Fruit fly (Drosophila melanogaster): Measurements from ENCODE around the gene fd3F.

The fd3F gene

DNA sequence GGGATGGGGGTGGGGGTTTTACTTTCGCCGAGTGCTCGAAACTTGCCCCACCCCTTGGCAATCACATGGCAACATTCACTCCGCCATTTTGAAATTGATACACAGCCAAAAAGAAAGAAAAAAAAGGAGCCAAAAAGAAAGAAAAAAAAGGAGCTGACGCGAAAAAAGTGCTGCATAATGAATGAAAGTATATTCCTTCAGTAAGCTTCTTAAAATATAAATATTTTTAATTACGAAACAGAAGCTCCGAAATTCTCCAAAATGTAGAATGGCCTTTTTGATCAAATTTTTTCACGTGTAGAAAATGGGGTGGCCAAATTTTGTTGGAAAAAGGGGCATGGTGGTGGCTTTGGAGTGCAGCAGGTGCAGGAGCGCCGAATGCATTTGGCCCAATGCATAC lies 33.9 kb upstream of the fd3F start:
- TF ChIP-seq CG15710 (tag; optimal IDR thresholded peaks at IDR 0.05) (peak; percentile 19), Pif1B (GFP tag; optimal IDR thresholded peaks at IDR 0.05) (peak; percentile 15), CG12605 (GFP tag; IDR thresholded peaks at IDR 0.05) (no peak), CG9948 (tag; optimal IDR thresholded peaks at IDR 0.05) (peak; percentile 24), CG4496 (GFP tag; IDR thresholded peaks at IDR 0.05) (0 out of 3 replicates have a peak, but pooled peaks have one; percentile 42), CG8301 (tag; optimal IDR thresholded peaks at IDR 0.05) (no peak), EcR (GFP tag; optimal IDR thresholded peaks at IDR 0.05) (no peak), CG10348 (GFP tag; IDR thresholded peaks at IDR 0.05) (no peak), CG13204 (GFP tag; optimal IDR thresholded peaks at IDR 0.05) (no peak), fd96Ca (GFP tag; IDR thresholded peaks at IDR 0.05) (no peak), Ets98B (GFP tag; IDR thresholded peaks at IDR 0.05) (no peak; the same call in 1 of the 2 replicates), CG34367 (tag; optimal IDR thresholded peaks at IDR 0.05) (no peak), rn (GFP tag; IDR thresholded peaks at IDR 0.05) (no peak), CG14655 (GFP tag; optimal IDR thresholded peaks at IDR 0.05) (peak; percentile 21), CG8159 (tag; optimal IDR thresholded peaks at IDR 0.05) (peak; percentile 40), D1 (tag; optimal IDR thresholded peaks at IDR 0.05) (no peak), gl (tag; optimal IDR thresholded peaks at IDR 0.05) (no peak), Snoo (tag; optimal IDR thresholded peaks at IDR 0.05) (no peak), CG32121 (GFP tag; IDR thresholded peaks at IDR 0.05) (peak; percentile 37; the same call in 1 of the 2 replicates), CG17806 (tag; optimal IDR thresholded peaks at IDR 0.05) (peak; percentile 38), Pif1A (GFP tag; optimal IDR thresholded peaks at IDR 0.05) (peak; percentile 41)

DNA sequence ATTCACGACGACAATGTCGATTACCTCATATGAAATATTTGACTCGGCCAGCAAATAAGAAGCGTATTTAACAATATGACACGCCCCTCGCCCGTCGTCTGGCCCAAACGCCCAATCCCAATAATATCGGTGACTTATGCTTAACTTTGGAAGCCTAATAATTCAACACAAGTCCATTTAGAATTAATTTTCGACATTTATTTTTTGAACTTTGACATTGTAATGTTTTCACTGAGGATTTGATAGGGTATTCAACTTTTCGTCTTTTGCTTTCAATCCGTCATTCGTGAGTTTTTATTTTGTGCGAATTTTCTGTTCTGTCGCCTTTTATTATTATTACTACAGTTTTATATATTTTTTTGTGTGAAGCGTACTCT lies 29.7 kb upstream of the fd3F start:
- TF ChIP-seq CG14655 (GFP tag; optimal IDR thresholded peaks at IDR 0.05) (no peak), CG12605 (GFP tag; IDR thresholded peaks at IDR 0.05) (no peak)

DNA sequence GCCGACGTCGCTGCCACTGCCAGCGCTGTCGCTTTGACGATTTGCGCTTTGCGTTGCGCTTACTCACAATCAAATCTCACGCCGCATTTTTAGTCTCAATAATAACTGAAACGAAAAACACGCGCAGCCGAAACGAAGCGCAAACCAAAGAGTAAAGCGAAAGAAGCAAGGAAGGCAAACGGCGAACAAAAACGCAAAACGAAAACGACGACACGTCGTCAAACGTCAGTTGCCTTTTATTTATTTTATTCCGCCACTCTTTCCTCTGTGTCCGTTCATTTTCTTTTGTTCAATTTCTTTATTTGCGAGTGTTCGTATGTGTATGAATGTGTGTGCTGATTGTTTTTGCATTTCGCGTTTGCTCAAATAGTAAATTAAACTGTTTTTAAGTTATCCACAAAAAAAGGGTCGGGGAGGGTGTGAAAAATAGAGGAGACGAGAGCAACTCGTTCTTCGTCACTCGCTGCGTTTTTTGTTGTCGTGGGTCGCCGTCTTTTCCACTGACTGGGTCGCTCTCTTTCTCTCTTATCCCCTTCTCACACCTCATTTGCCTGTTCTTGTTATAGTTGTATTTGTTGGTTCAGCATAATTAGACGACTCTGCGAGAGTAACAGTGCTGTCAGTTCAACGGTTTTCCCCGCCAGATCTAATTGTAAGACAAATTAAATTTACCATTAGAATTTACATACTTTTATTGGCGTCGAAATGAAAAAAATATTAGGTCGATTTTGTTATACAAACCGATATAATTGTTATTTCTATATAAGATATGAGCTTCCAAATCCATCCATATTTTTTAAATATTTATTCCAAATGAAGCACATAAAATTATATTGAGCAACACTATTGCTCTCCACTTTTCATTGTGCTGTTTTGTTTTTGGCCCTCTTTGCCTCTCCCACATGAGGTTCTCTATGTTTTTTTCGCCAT lies 29.0 kb upstream of the fd3F start:
- TF ChIP-seq Snoo (tag; optimal IDR thresholded peaks at IDR 0.05) (no peak), CG34367 (tag; optimal IDR thresholded peaks at IDR 0.05) (peak; percentile 33), CG4496 (GFP tag; IDR thresholded peaks at IDR 0.05) (peak; percentile 52; the same call in 2 of the 3 replicates), gl (tag; optimal IDR thresholded peaks at IDR 0.05) (no peak), CG8301 (tag; optimal IDR thresholded peaks at IDR 0.05) (peak; percentile 62), Ets98B (GFP tag; IDR thresholded peaks at IDR 0.05) (peak; percentile 50), CG13204 (GFP tag; optimal IDR thresholded peaks at IDR 0.05) (no peak), CG9948 (tag; optimal IDR thresholded peaks at IDR 0.05) (no peak), CG15710 (tag; optimal IDR thresholded peaks at IDR 0.05) (peak; percentile 14), CG14655 (GFP tag; optimal IDR thresholded peaks at IDR 0.05) (peak; percentile 73), D1 (tag; optimal IDR thresholded peaks at IDR 0.05) (no peak), rn (GFP tag; IDR thresholded peaks at IDR 0.05) (no peak), CG10348 (GFP tag; IDR thresholded peaks at IDR 0.05) (no peak), fd96Ca (GFP tag; IDR thresholded peaks at IDR 0.05) (no peak), CG17806 (tag; optimal IDR thresholded peaks at IDR 0.05) (no peak), EcR (GFP tag; optimal IDR thresholded peaks at IDR 0.05) (peak; percentile 54), CG32121 (GFP tag; IDR thresholded peaks at IDR 0.05) (peak; percentile 69), CG12605 (GFP tag; IDR thresholded peaks at IDR 0.05) (0 out of 2 replicates have a peak, but pooled peaks have one; percentile 47), Pif1A (GFP tag; optimal IDR thresholded peaks at IDR 0.05) (peak; percentile 37), Pif1B (GFP tag; optimal IDR thresholded peaks at IDR 0.05) (no peak), CG8159 (tag; optimal IDR thresholded peaks at IDR 0.05) (peak; percentile 27)

DNA sequence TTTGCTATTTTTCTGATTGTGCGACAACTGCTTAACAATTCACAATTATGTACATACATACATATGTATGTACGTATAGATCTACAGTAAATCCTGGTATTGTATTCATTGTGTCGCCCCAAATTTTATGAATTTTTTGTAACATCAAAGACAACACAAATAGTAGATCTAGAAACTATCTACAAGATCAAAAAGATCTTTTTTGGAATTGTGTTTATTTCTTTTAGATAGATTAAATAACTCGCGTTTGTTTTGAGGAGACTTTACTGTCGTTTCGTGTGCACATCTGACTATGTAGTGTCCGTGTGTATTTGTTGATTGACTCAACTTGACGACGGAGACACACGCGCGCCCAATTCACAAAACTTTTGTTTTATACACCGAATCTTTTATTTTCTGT lies 27.8 kb upstream of the fd3F start:
- TF ChIP-seq Pif1A (GFP tag; optimal IDR thresholded peaks at IDR 0.05) (peak; percentile 58), CG8159 (tag; optimal IDR thresholded peaks at IDR 0.05) (peak; percentile 74), CG32121 (GFP tag; IDR thresholded peaks at IDR 0.05) (peak; percentile 96), CG14655 (GFP tag; optimal IDR thresholded peaks at IDR 0.05) (peak; percentile 66), CG15710 (tag; optimal IDR thresholded peaks at IDR 0.05) (peak; percentile 71), rn (GFP tag; IDR thresholded peaks at IDR 0.05) (peak; percentile 76), fd96Ca (GFP tag; IDR thresholded peaks at IDR 0.05) (peak; percentile 58; the same call in 1 of the 3 replicates), CG9948 (tag; optimal IDR thresholded peaks at IDR 0.05) (peak; percentile 58), CG34367 (tag; optimal IDR thresholded peaks at IDR 0.05) (peak; percentile 62), CG10348 (GFP tag; IDR thresholded peaks at IDR 0.05) (peak; percentile 74), CG13204 (GFP tag; optimal IDR thresholded peaks at IDR 0.05) (no peak), EcR (GFP tag; optimal IDR thresholded peaks at IDR 0.05) (no peak), Pif1B (GFP tag; optimal IDR thresholded peaks at IDR 0.05) (peak; percentile 58), CG4496 (GFP tag; IDR thresholded peaks at IDR 0.05) (peak; percentile 95), D1 (tag; optimal IDR thresholded peaks at IDR 0.05) (no peak), Snoo (tag; optimal IDR thresholded peaks at IDR 0.05) (peak; percentile 41), CG8301 (tag; optimal IDR thresholded peaks at IDR 0.05) (peak; percentile 69), CG17806 (tag; optimal IDR thresholded peaks at IDR 0.05) (peak; percentile 61), gl (tag; optimal IDR thresholded peaks at IDR 0.05) (no peak), Ets98B (GFP tag; IDR thresholded peaks at IDR 0.05) (peak; percentile 95), CG12605 (GFP tag; IDR thresholded peaks at IDR 0.05) (peak; percentile 83)

DNA sequence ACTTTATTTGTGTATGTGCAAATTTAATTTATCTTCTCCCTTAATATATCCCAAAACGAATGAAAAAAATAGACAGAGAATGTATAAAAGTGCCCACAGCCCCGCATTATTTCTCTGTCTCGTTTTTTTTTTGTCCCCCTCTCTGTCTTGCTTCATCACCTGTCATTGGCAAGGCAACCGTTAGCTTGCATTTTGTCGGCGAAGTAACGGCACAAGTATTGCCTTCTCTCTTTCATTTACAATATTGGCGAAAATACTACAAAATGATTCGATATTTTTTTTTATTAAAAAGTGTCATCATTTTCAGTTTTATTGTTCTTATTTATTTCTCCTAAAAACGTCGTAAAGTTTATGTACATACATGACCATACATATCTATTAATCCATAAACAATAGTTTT lies 27.0 kb upstream of the fd3F start:
- TF ChIP-seq Snoo (tag; optimal IDR thresholded peaks at IDR 0.05) (no peak), CG34367 (tag; optimal IDR thresholded peaks at IDR 0.05) (no peak), gl (tag; optimal IDR thresholded peaks at IDR 0.05) (no peak), D1 (tag; optimal IDR thresholded peaks at IDR 0.05) (no peak), CG12605 (GFP tag; IDR thresholded peaks at IDR 0.05) (no peak), Ets98B (GFP tag; IDR thresholded peaks at IDR 0.05) (no peak), CG13204 (GFP tag; optimal IDR thresholded peaks at IDR 0.05) (no peak), CG17806 (tag; optimal IDR thresholded peaks at IDR 0.05) (no peak), Pif1A (GFP tag; optimal IDR thresholded peaks at IDR 0.05) (no peak), CG4496 (GFP tag; IDR thresholded peaks at IDR 0.05) (no peak), CG14655 (GFP tag; optimal IDR thresholded peaks at IDR 0.05) (no peak), CG8301 (tag; optimal IDR thresholded peaks at IDR 0.05) (no peak), Pif1B (GFP tag; optimal IDR thresholded peaks at IDR 0.05) (no peak), CG15710 (tag; optimal IDR thresholded peaks at IDR 0.05) (no peak), CG8159 (tag; optimal IDR thresholded peaks at IDR 0.05) (no peak), rn (GFP tag; IDR thresholded peaks at IDR 0.05) (no peak)
